Worm (Caenorhabditis elegans) whole organism, young adult: ENCODE data around the gene pola-1.

ENCODE experiments used
- B0035.1 ChIP-seq: sonication (generic microtip); optimal IDR thresholded peaks from 2 replicates; lab custom pipeline; 2016; ENCODE audit warnings: missing genetic modification characterization, mild to moderate bottlenecking, missing compliant biosample characterization, missing genotype, missing genetic modification reagents
- B0336.3 ChIP-seq: fragments of 200-800 bp; sonication (Bioruptor generic); IDR thresholded peaks from 2 replicates; pipeline ENCODE4 v1.3.6; 2022; ENCODE audit warnings: missing genetic modification characterization, missing compliant biosample characterization
- C17E4.6 ChIP-seq: fragments of 200-800 bp; sonication (Bioruptor generic); IDR thresholded peaks from 2 replicates; pipeline ENCODE4 v1.3.6; 2022; ENCODE audit warnings: missing genetic modification reagents, missing genetic modification characterization, missing compliant biosample characterization
- D2030.7 ChIP-seq: fragments of 200-800 bp; sonication (Bioruptor generic); IDR thresholded peaks from 2 replicates; pipeline ENCODE4 v1.3.6; 2022; ENCODE audit warnings: missing genetic modification reagents, missing genetic modification characterization, missing compliant biosample characterization
- F10E7.11 ChIP-seq: sonication (generic microtip); optimal IDR thresholded peaks from 2 replicates; lab custom pipeline; 2017; ENCODE audit warnings: mild to moderate bottlenecking, missing genetic modification characterization, moderate library complexity, missing compliant biosample characterization
- F22D6.2 ChIP-seq: sonication (generic microtip); optimal IDR thresholded peaks from 2 replicates; lab custom pipeline; 2016; ENCODE audit warnings: mild to moderate bottlenecking, missing genetic modification characterization, missing compliant biosample characterization
- F23B12.7 ChIP-seq: sonication (generic microtip); optimal IDR thresholded peaks from 2 replicates; lab custom pipeline; 2017; ENCODE audit warnings: missing genetic modification characterization, mild to moderate bottlenecking, missing compliant biosample characterization, antibody characterized with exemption, moderate library complexity; ENCODE audit not compliant: insufficient read depth
- F33H1.4 ChIP-seq: fragments of 200-800 bp; sonication (Bioruptor generic); IDR thresholded peaks from 2 replicates; pipeline ENCODE4 v1.3.6; 2022; ENCODE audit warnings: missing genetic modification reagents, missing genetic modification characterization, missing compliant biosample characterization
- K12H6.12 ChIP-seq: fragments of 200-800 bp; sonication (Bioruptor generic); optimal IDR thresholded peaks from 2 replicates; lab custom pipeline; 2018; ENCODE audit warnings: mild to moderate bottlenecking, missing genetic modification characterization, missing compliant biosample characterization
- aptf-2 ChIP-seq: fragments of 200-800 bp; sonication (Bioruptor generic); conservative IDR thresholded peaks from 2 replicates; pipeline ENCODE4 v1.3.6; 2022; ENCODE audit warnings: missing genetic modification reagents, missing genetic modification characterization, missing compliant biosample characterization
- athp-1 ChIP-seq: sonication (generic microtip); optimal IDR thresholded peaks from 2 replicates; lab custom pipeline; 2017; ENCODE audit warnings: mild to moderate bottlenecking, missing genetic modification characterization, missing compliant biosample characterization
- attf-5 ChIP-seq: fragments of 200-800 bp; sonication (Bioruptor generic); optimal IDR thresholded peaks from 2 replicates; lab custom pipeline; 2018; ENCODE audit warnings: mild to moderate bottlenecking, missing genetic modification characterization, missing compliant biosample characterization
- bed-2 ChIP-seq: fragments of 200-800 bp; sonication (Bioruptor generic); IDR thresholded peaks from 2 replicates; pipeline ENCODE4 v1.3.6; 2022; ENCODE audit warnings: missing genetic modification reagents, missing genetic modification characterization, missing compliant biosample characterization
- cebp-1 ChIP-seq, 2 experiments: fragments of 200-800 bp in 1 of 2; sonication (Bioruptor generic) in 1 of 2; sonication (generic microtip) in 1 of 2; IDR thresholded peaks in 1 of 2; optimal IDR thresholded peaks in 1 of 2; 2 replicates each; pipeline versions ENCODE4 v1.3.6 to Lab custom; 2017 to 2022; ENCODE audit warnings: missing compliant biosample characterization in 2 of 2, missing genetic modification characterization in 2 of 2, mild to moderate bottlenecking in 1 of 2, missing genetic modification reagents in 1 of 2, moderate library complexity in 1 of 2
- ceh-100 ChIP-seq: fragments of 200-800 bp; sonication (Bioruptor generic); IDR thresholded peaks from 2 replicates; pipeline ENCODE4 v1.3.6; 2022; ENCODE audit warnings: missing genetic modification reagents, missing genetic modification characterization, missing compliant biosample characterization
- ceh-27 ChIP-seq: fragments of 200-800 bp; sonication (Bioruptor generic); optimal IDR thresholded peaks from 2 replicates; lab custom pipeline; 2018; ENCODE audit warnings: mild to moderate bottlenecking, missing genetic modification characterization, moderate library complexity, missing compliant biosample characterization
- ceh-91 ChIP-seq: fragments of 200-800 bp; sonication (Bioruptor generic); IDR thresholded peaks from 2 replicates; pipeline ENCODE4 v1.3.6; 2022; ENCODE audit warnings: missing genetic modification reagents, missing genetic modification characterization, missing compliant biosample characterization
- dpl-1 ChIP-seq: fragments of 150-350 bp; optimal IDR thresholded peaks from 2 replicates; lab custom pipeline; 2014; ENCODE audit warnings: missing biosample characterization, missing genetic modification reagents, missing genetic modification characterization
- efl-1 ChIP-seq: fragments of 150-350 bp; optimal IDR thresholded peaks from 2 replicates; lab custom pipeline; 2014; ENCODE audit warnings: missing biosample characterization, missing genetic modification reagents, missing genetic modification characterization
- egrh-3 ChIP-seq: fragments of 200-800 bp; sonication (Bioruptor generic); IDR thresholded peaks from 2 replicates; pipeline ENCODE4 v1.3.6; 2022; ENCODE audit warnings: missing genetic modification reagents, missing genetic modification characterization, missing compliant biosample characterization
- ets-4 ChIP-seq: fragments of 200-800 bp; sonication (Bioruptor generic); optimal IDR thresholded peaks from 2 replicates; lab custom pipeline; 2018; ENCODE audit warnings: mild to moderate bottlenecking, missing genetic modification characterization, missing compliant biosample characterization
- let-607 ChIP-seq, 2 experiments: fragments of 200-800 bp in 1 of 2; sonication (Bioruptor generic) in 1 of 2; sonication (generic microtip) in 1 of 2; optimal IDR thresholded peaks; 2 replicates each; lab custom pipeline; 2016 to 2018; ENCODE audit warnings: mild to moderate bottlenecking in 2 of 2, missing compliant biosample characterization in 2 of 2, missing genetic modification characterization in 2 of 2, moderate library complexity in 2 of 2, missing genotype in 1 of 2
- lin-35 ChIP-seq, 3 experiments: fragments of 150-350 bp in 2 of 3; sonication (generic microtip) in 1 of 3; optimal IDR thresholded peaks; 2 replicates each; lab custom pipeline; 2014 to 2018; ENCODE audit warnings: missing biosample characterization in 3 of 3, missing genetic modification characterization in 3 of 3, missing genetic modification reagents in 3 of 3
- lin-40 ChIP-seq: sonication (generic microtip); optimal IDR thresholded peaks from 2 replicates; lab custom pipeline; 2016; ENCODE audit warnings: missing genetic modification characterization, mild to moderate bottlenecking, missing compliant biosample characterization, missing genotype, missing genetic modification reagents
- lsl-1 ChIP-seq: fragments of 200-800 bp; sonication (Bioruptor generic); optimal IDR thresholded peaks from 2 replicates; lab custom pipeline; 2018; ENCODE audit warnings: mild to moderate bottlenecking, missing genetic modification characterization, moderate library complexity, missing compliant biosample characterization
- madf-10 ChIP-seq: sonication (generic microtip); optimal IDR thresholded peaks from 2 replicates; lab custom pipeline; 2016; ENCODE audit warnings: mild to moderate bottlenecking, missing genetic modification characterization, missing compliant biosample characterization
- madf-6 ChIP-seq: fragments of 200-800 bp; sonication (Bioruptor generic); IDR thresholded peaks from 2 replicates; pipeline ENCODE4 v1.3.6; 2022; ENCODE audit warnings: missing genetic modification reagents, missing genetic modification characterization, missing compliant biosample characterization
- madf-8 ChIP-seq: fragments of 200-800 bp; sonication (Bioruptor generic); conservative IDR thresholded peaks from 2 replicates; pipeline ENCODE4 v1.3.6; 2022; ENCODE audit warnings: missing genetic modification reagents, missing genetic modification characterization, missing compliant biosample characterization
- mcd-1 ChIP-seq: fragments of 200-800 bp; sonication (Bioruptor generic); IDR thresholded peaks from 2 replicates; pipeline ENCODE4 v1.3.6; 2022; ENCODE audit warnings: missing genetic modification reagents, missing genetic modification characterization, missing compliant biosample characterization
- nfya-1 ChIP-seq: sonication (generic microtip); optimal IDR thresholded peaks from 2 replicates; lab custom pipeline; 2017; ENCODE audit warnings: antibody characterized with exemption, missing compliant biosample characterization, missing genetic modification characterization, borderline replicate concordance; ENCODE audit not compliant: insufficient read depth
- nhr-80 ChIP-seq: sonication (generic microtip); optimal IDR thresholded peaks from 2 replicates; lab custom pipeline; 2016; ENCODE audit warnings: missing genetic modification characterization, missing compliant biosample characterization
- nhr-90 ChIP-seq: sonication (generic microtip); optimal IDR thresholded peaks from 2 replicates; lab custom pipeline; 2016; ENCODE audit warnings: missing genotype, mild to moderate bottlenecking, missing genetic modification characterization, missing compliant biosample characterization
- pha-4 ChIP-seq: fragments of 150-350 bp; sonication (generic microtip); optimal IDR thresholded peaks from 2 replicates; lab custom pipeline; 2014; ENCODE audit warnings: missing biosample characterization, missing genetic modification reagents, missing genetic modification characterization
- rcor-1 ChIP-seq: fragments of 200-800 bp; sonication (Bioruptor generic); IDR thresholded peaks from 2 replicates; pipeline ENCODE4 v1.3.6; 2022; ENCODE audit warnings: missing genetic modification reagents, missing genetic modification characterization, missing compliant biosample characterization
- rpc-1 ChIP-seq, 2 experiments: fragments of 150-350 bp in 1 of 2; sonication (generic microtip) in 1 of 2; optimal IDR thresholded peaks; 2 replicates each; lab custom pipeline; 2014 to 2018; ENCODE audit warnings: missing biosample characterization in 1 of 2, missing genetic modification characterization in 1 of 2, missing genetic modification reagents in 1 of 2, missing genotype in 1 of 2
- sea-2 ChIP-seq: fragments of 200-800 bp; sonication (Bioruptor generic); IDR thresholded peaks from 2 replicates; pipeline ENCODE4 v1.3.6; 2022; ENCODE audit warnings: missing genetic modification characterization, missing compliant biosample characterization
- snpc-1.1 ChIP-seq: sonication (generic microtip); optimal IDR thresholded peaks from 2 replicates; lab custom pipeline; 2017; ENCODE audit warnings: missing genetic modification characterization, mild to moderate bottlenecking, missing compliant biosample characterization, antibody characterized with exemption, moderate library complexity, missing genotype, missing genetic modification reagents; ENCODE audit not compliant: insufficient read depth
- snpc-1.3 ChIP-seq: sonication (generic microtip); optimal IDR thresholded peaks from 2 replicates; lab custom pipeline; 2017; ENCODE audit warnings: missing genetic modification characterization, mild to moderate bottlenecking, missing compliant biosample characterization, antibody characterized with exemption, moderate library complexity, missing genotype, missing genetic modification reagents; ENCODE audit not compliant: insufficient read depth
- snpc-3.4 ChIP-seq: sonication (generic microtip); optimal IDR thresholded peaks from 2 replicates; lab custom pipeline; 2017; ENCODE audit warnings: missing genetic modification characterization, mild to moderate bottlenecking, missing compliant biosample characterization, antibody characterized with exemption, moderate library complexity, missing genotype, missing genetic modification reagents
- snpc-4 ChIP-seq, 5 experiments: fragments of 150-350 bp in 1 of 5; sonication (generic microtip) in 4 of 5; optimal IDR thresholded peaks; 2 replicates each; lab custom pipeline; 2014 to 2018; ENCODE audit warnings: missing genetic modification characterization in 5 of 5, missing biosample characterization in 3 of 5, antibody characterized with exemption in 2 of 5, mild to moderate bottlenecking in 2 of 5, missing compliant biosample characterization in 2 of 5, missing genotype in 2 of 5, moderate library complexity in 2 of 5, missing genetic modification reagents in 1 of 5
- tbp1 ChIP-seq: fragments of 200-800 bp; sonication (Bioruptor generic); optimal IDR thresholded peaks from 2 replicates; lab custom pipeline; 2018; ENCODE audit warnings: mild to moderate bottlenecking, missing genetic modification characterization, missing compliant biosample characterization
- tlf-1 ChIP-seq: fragments of 200-800 bp; sonication (Bioruptor generic); optimal IDR thresholded peaks from 2 replicates; lab custom pipeline; 2018; ENCODE audit warnings: mild to moderate bottlenecking, missing genetic modification characterization, missing compliant biosample characterization
- unc-130 ChIP-seq: sonication (generic microtip); optimal IDR thresholded peaks from 2 replicates; lab custom pipeline; 2016; ENCODE audit warnings: missing genetic modification reagents, missing genetic modification characterization, missing compliant biosample characterization
- xnd-1 ChIP-seq: sonication (generic microtip); optimal IDR thresholded peaks from 2 replicates; lab custom pipeline; 2016; ENCODE audit warnings: missing genotype, missing genetic modification reagents, missing genetic modification characterization, missing compliant biosample characterization

The pola-1 gene

ce11 chrIII:11119176-11119853 lies 22.9 kb upstream of the pola-1 start, which contains the start of the genes sup-35 and Y48A6C.4:
sup-35 (minus strand) TSS chrIII:11119226.
Y48A6C.4 (plus strand) TSS chrIII:11119803.
- TF ChIP-seq snpc-3.4 (tag; lab: Kevin White, UChicago), result peak; percentile 71
- TF ChIP-seq let-607 (tag; optimal IDR thresholded peaks at IDR 0.05; lab: Kevin White, UChicago), result peak in 1 of 2 experiments; percentile 23
- no peak for TF ChIP-seq rpc-1 (optimal IDR thresholded peaks at IDR 0.05; lab: Kevin White, UChicago)
- TF ChIP-seq rpc-1 (tag; optimal IDR thresholded peaks at IDR 0.05; lab: Kevin White, UChicago), result no peak
- peak; percentile 52 for TF ChIP-seq tbp1 (GFP tag; lab: Kevin White, UChicago)
- TF ChIP-seq bed-2 (GFP tag; lab: Robert Waterston, UW), result 0 out of 2 replicates have a peak, but pooled peaks have one; percentile 43
- TF ChIP-seq D2030.7 (GFP tag; lab: Robert Waterston, UW), result peak; percentile 92
- peak; percentile 64 for TF ChIP-seq lsl-1 (GFP tag; lab: Kevin White, UChicago)
- TF ChIP-seq nhr-80 (tag; lab: Kevin White, UChicago), result peak; percentile 2
- TF ChIP-seq K12H6.12 (tag; lab: Kevin White, UChicago), result peak; percentile 74
- no peak for TF ChIP-seq F22D6.2
- TF ChIP-seq C17E4.6 (GFP tag; lab: Robert Waterston, UW), result no peak
- peak; percentile 80 for TF ChIP-seq attf-5 (GFP tag; lab: Kevin White, UChicago)
- TF ChIP-seq rcor-1 (GFP tag; lab: Robert Waterston, UW), result peak; percentile 53; the same call in 1 of the 2 replicates
- peak in 2 of 3 experiments; percentile 25 to 76 for TF ChIP-seq lin-35 (GFP tag; optimal IDR thresholded peaks at IDR 0.05; lab: Kevin White, UChicago)
- peak; percentile 12 for TF ChIP-seq pha-4 (tag; lab: Kevin White, UChicago)
- peak; percentile 77 for TF ChIP-seq lin-40
- TF ChIP-seq athp-1 (tag; lab: Kevin White, UChicago), result peak; percentile 47
- no peak for TF ChIP-seq B0035.1 (tag; lab: Kevin White, UChicago)
- TF ChIP-seq F23B12.7 (tag; lab: Kevin White, UChicago), result peak; percentile 6
- no peak for TF ChIP-seq sea-2 (GFP tag; lab: Robert Waterston, UW)
- peak; percentile 94 for TF ChIP-seq efl-1 (GFP tag; lab: Kevin White, UChicago)
- TF ChIP-seq snpc-4 (GFP tag; optimal IDR thresholded peaks at IDR 0.05; lab: Kevin White, UChicago), result no peak
- TF ChIP-seq snpc-4 (tag; optimal IDR thresholded peaks at IDR 0.05; lab: Kevin White, UChicago), result peak in 3 of 4 experiments; percentile 32 to 77 (median 73)
- no peak for TF ChIP-seq nfya-1 (tag; lab: Kevin White, UChicago)
- TF ChIP-seq madf-8, result peak; percentile 72
- peak; percentile 65 for TF ChIP-seq ceh-27 (GFP tag; lab: Kevin White, UChicago)
- peak; percentile 87 for TF ChIP-seq madf-6 (GFP tag; lab: Robert Waterston, UW)
- peak; percentile 45; the same call in 1 of the 2 replicates for TF ChIP-seq F33H1.4
- peak; percentile 80 for TF ChIP-seq unc-130 (GFP tag; lab: Kevin White, UChicago)
- peak; percentile 8 for TF ChIP-seq snpc-1.3 (tag; lab: Kevin White, UChicago)
- TF ChIP-seq madf-10, result peak; percentile 65
- TF ChIP-seq B0336.3 (GFP tag; lab: Robert Waterston, UW), result 0 out of 2 replicates have a peak, but pooled peaks have one; percentile 15
- TF ChIP-seq ets-4 (GFP tag; lab: Kevin White, UChicago), result no peak
- peak; percentile 81 for TF ChIP-seq ceh-91 (GFP tag; lab: Robert Waterston, UW)
- TF ChIP-seq nhr-90 (tag; lab: Kevin White, UChicago), result no peak
- TF ChIP-seq F10E7.11 (tag; lab: Kevin White, UChicago), result no peak
- peak; percentile 92 for TF ChIP-seq mcd-1 (GFP tag; lab: Robert Waterston, UW)
- TF ChIP-seq xnd-1 (tag; lab: Kevin White, UChicago), result peak; percentile 14
- TF ChIP-seq ceh-100 (GFP tag; lab: Robert Waterston, UW), result peak; percentile 97
- TF ChIP-seq cebp-1 (GFP tag; IDR thresholded peaks at IDR 0.05; lab: Robert Waterston, UW), result no peak
- TF ChIP-seq cebp-1 (tag; optimal IDR thresholded peaks at IDR 0.05; lab: Kevin White, UChicago), result peak; percentile 49
- TF ChIP-seq tlf-1, result peak; percentile 60
- TF ChIP-seq dpl-1, result peak; percentile 84
- TF ChIP-seq snpc-1.1, result peak; percentile 84
- TF ChIP-seq aptf-2, result 0 out of 2 replicates have a peak, but pooled peaks have one; percentile 12
- no peak for TF ChIP-seq egrh-3
